Worm (Caenorhabditis elegans) whole organism, L1 larva: ENCODE measurements around the gene srz-29.

Experiments used
- ceh-90 ChIP-seq: sonication (generic microtip); optimal IDR thresholded peaks from 2 replicates; lab custom pipeline; 2016; ENCODE audit warnings: missing genetic modification characterization, missing compliant biosample characterization
- jun-1 ChIP-seq: fragments of 150-350 bp; optimal IDR thresholded peaks from 2 replicates; lab custom pipeline; 2014; ENCODE audit warnings: missing biosample characterization, missing genetic modification reagents, missing genetic modification characterization
- lin-13 ChIP-seq: fragments of 150-350 bp; optimal IDR thresholded peaks from 2 replicates; lab custom pipeline; 2014; ENCODE audit warnings: missing biosample characterization, missing genetic modification reagents, missing genetic modification characterization
- nhr-11 ChIP-seq: fragments of 150-350 bp; optimal IDR thresholded peaks from 2 replicates; lab custom pipeline; 2014; ENCODE audit warnings: missing biosample characterization, missing genetic modification characterization
- rnt-1 ChIP-seq: sonication (generic microtip); optimal IDR thresholded peaks from 2 replicates; lab custom pipeline; 2016; ENCODE audit warnings: mild to moderate bottlenecking, missing genetic modification characterization, moderate library complexity, missing compliant biosample characterization

DNA sequence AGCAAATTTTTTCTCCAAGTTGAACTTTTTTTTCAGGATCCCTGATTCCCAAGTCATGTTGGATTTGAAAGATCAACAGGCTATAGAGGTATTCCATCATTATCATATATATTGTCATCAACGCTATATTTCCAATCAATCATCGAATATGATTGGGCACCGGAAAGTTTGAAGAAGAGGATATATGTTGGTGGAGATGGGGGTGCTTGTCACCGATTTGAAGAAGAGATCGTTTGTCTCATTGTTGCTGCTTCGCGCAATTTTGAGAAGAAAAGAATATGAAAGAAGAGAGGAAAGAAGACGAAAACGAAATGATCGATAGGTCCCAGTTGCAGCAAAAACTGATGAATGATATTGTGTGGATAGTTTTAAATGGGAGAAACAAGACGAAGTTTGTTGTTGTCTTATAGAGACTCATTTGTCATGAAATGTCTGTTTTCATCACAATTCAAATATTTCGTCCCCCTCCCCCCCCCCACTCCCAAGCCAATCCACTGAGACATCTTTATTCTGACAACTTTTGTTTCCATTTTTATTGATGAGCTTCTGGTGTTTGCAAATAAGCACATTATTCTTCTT is 43.7 kb upstream of the srz-29 start, which contains the start of gene T23G4.2:
- TF ChIP-seq rnt-1 (tag; lab: Kevin White, UChicago) (no peak), nhr-11 (no peak), ceh-90 (tag; lab: Kevin White, UChicago) (no peak), lin-13 (GFP tag; lab: Kevin White, UChicago) (no peak), jun-1 (no peak)
